Worm (Caenorhabditis elegans) whole organism, mixed stage, embryonic: ENCODE results near the gene tbc-19.
"Not testable (repeated sequence)": the region's sequence is repeated elsewhere in the genome, so short reads cannot be mapped to it uniquely, and the experiment has no call there.

Source experiments
- blmp-1 ChIP-seq: fragments of 150-350 bp; optimal IDR thresholded peaks from 2 replicates; lab custom pipeline; 2014; ENCODE audit warnings: missing biosample characterization, missing genetic modification characterization
- elt-1 ChIP-seq: sonication (generic microtip); optimal IDR thresholded peaks from 2 replicates; lab custom pipeline; 2017; ENCODE audit warnings: missing genetic modification characterization, mild to moderate bottlenecking, missing compliant biosample characterization, antibody characterized with exemption, moderate library complexity, borderline replicate concordance; ENCODE audit not compliant: insufficient read depth
- mab-5 ChIP-seq: fragments of 150-350 bp; optimal IDR thresholded peaks from 2 replicates; lab custom pipeline; 2014; ENCODE audit warnings: missing biosample characterization, missing genetic modification characterization
- mep-1 ChIP-seq: fragments of 150-350 bp; optimal IDR thresholded peaks from 2 replicates; lab custom pipeline; 2017; ENCODE audit warnings: missing biosample characterization, missing genetic modification reagents, missing genetic modification characterization, inconsistent platforms
- mls-2 ChIP-seq: sonication (generic microtip); optimal IDR thresholded peaks from 2 replicates; lab custom pipeline; 2016; ENCODE audit warnings: mild to moderate bottlenecking, missing genetic modification characterization, moderate library complexity, missing compliant biosample characterization
- nhr-237 ChIP-seq: fragments of 150-350 bp; optimal IDR thresholded peaks from 2 replicates; lab custom pipeline; 2014; ENCODE audit warnings: missing biosample characterization, missing genetic modification characterization
- nhr-28 ChIP-seq: fragments of 150-350 bp; optimal IDR thresholded peaks from 2 replicates; lab custom pipeline; 2014; ENCODE audit warnings: missing biosample characterization, missing genetic modification characterization
- snpc-4 ChIP-seq: fragments of 150-350 bp; optimal IDR thresholded peaks from 2 replicates; lab custom pipeline; 2014; ENCODE audit warnings: missing biosample characterization, missing genetic modification characterization
- unc-62 ChIP-seq: fragments of 150-350 bp; optimal IDR thresholded peaks from 2 replicates; lab custom pipeline; 2014; ENCODE audit warnings: missing biosample characterization, missing genetic modification reagents, missing genetic modification characterization
- ztf-11 ChIP-seq: fragments of 150-350 bp; optimal IDR thresholded peaks from 2 replicates; lab custom pipeline; 2014; ENCODE audit warnings: missing biosample characterization, missing genetic modification characterization

ce11 chrX:13980417-13980816 is 31.9 kb downstream of the tbc-19 start, which contains the start of gene arrd-24:
- TF ChIP-seq blmp-1 (tag; lab: Kevin White, UChicago); unc-62 (GFP tag; lab: Kevin White, UChicago); elt-1 (tag; lab: Kevin White, UChicago); nhr-28; mep-1; snpc-4; nhr-237 (tag; lab: Kevin White, UChicago); mls-2; mab-5; ztf-11: not testable (repeated sequence)
